Fruit fly (Drosophila melanogaster) whole organism, embryonic: ENCODE results near the gene CG13829.

Source experiments
- Bdp1 ChIP-seq: fragments of 200-800 bp; sonication (Bioruptor generic); optimal IDR thresholded peaks from 3 replicates; lab custom pipeline; 2016; ENCODE audit warnings: missing biosample characterization, missing genetic modification characterization
- C15 ChIP-seq: fragments of 200-800 bp; sonication (Bioruptor generic); IDR thresholded peaks from 3 replicates; pipeline ENCODE4 v1.3.6; 2022; ENCODE audit warnings: missing biosample characterization, missing genetic modification characterization
- CG10979 ChIP-seq: fragments of 200-800 bp; sonication (Bioruptor generic); optimal IDR thresholded peaks from 2 replicates; lab custom pipeline; 2018; ENCODE audit warnings: missing biosample characterization, mild to moderate bottlenecking, missing genetic modification characterization, moderate library complexity
- CG11504 ChIP-seq: fragments of 200-800 bp; sonication (Bioruptor generic); optimal IDR thresholded peaks from 3 replicates; lab custom pipeline; 2019; ENCODE audit warnings: missing biosample characterization, mild to moderate bottlenecking, missing genetic modification characterization, moderate library complexity
- CG12299 ChIP-seq: fragments of 200-800 bp; sonication (Bioruptor generic); optimal IDR thresholded peaks from 2 replicates; lab custom pipeline; 2018; ENCODE audit warnings: missing biosample characterization, mild to moderate bottlenecking, missing genetic modification characterization
- CG13123 ChIP-seq: fragments of 200-800 bp; sonication (Bioruptor generic); optimal IDR thresholded peaks from 2 replicates; lab custom pipeline; 2016; ENCODE audit warnings: missing biosample characterization, missing genetic modification characterization
- CG17359 ChIP-seq: fragments of 200-800 bp; sonication (Bioruptor generic); optimal IDR thresholded peaks from 3 replicates; lab custom pipeline; 2018; ENCODE audit warnings: missing biosample characterization, mild to moderate bottlenecking, missing genetic modification characterization, moderate library complexity
- CG17361 ChIP-seq: fragments of 200-800 bp; sonication (Bioruptor generic); IDR thresholded peaks from 3 replicates; pipeline ENCODE4 v1.3.6; 2022; ENCODE audit warnings: missing biosample characterization, missing genetic modification characterization
- CG18764 ChIP-seq: fragments of 200-800 bp; sonication (Bioruptor generic); optimal IDR thresholded peaks from 3 replicates; lab custom pipeline; 2016; ENCODE audit warnings: missing biosample characterization, missing genetic modification characterization
- CG2712 ChIP-seq: fragments of 200-800 bp; optimal IDR thresholded peaks from 3 replicates; lab custom pipeline; 2019; ENCODE audit warnings: missing biosample characterization, mild to moderate bottlenecking, missing genetic modification characterization, moderate library complexity
- CG30431 ChIP-seq: fragments of 200-800 bp; sonication (Bioruptor generic); optimal IDR thresholded peaks from 2 replicates; lab custom pipeline; 2017; ENCODE audit warnings: missing biosample characterization, missing genetic modification characterization
- CG3163 ChIP-seq: fragments of 200-800 bp; sonication (Bioruptor generic); optimal IDR thresholded peaks from 3 replicates; lab custom pipeline; 2016; ENCODE audit warnings: missing biosample characterization, missing genetic modification characterization
- CG34422 ChIP-seq: fragments of 200-800 bp; sonication (Bioruptor generic); IDR thresholded peaks from 3 replicates; pipeline ENCODE4 v1.3.6; 2022; ENCODE audit warnings: missing biosample characterization, missing genetic modification characterization
- CG4617 ChIP-seq: fragments of 200-800 bp; sonication (Bioruptor generic); optimal IDR thresholded peaks from 3 replicates; lab custom pipeline; 2016; ENCODE audit warnings: missing biosample characterization, missing genetic modification characterization, borderline replicate concordance
- CG4730 ChIP-seq: fragments of 200-800 bp; sonication (Bioruptor generic); IDR thresholded peaks from 2 replicates; pipeline ENCODE4 v1.3.6; 2022; ENCODE audit warnings: missing biosample characterization, missing genetic modification characterization
- CG6683 ChIP-seq: fragments of 200-800 bp; sonication (Bioruptor generic); optimal IDR thresholded peaks from 2 replicates; lab custom pipeline; 2017; ENCODE audit warnings: missing biosample characterization, mild to moderate bottlenecking, missing genetic modification characterization, missing genetic modification reagents
- CG6765 ChIP-seq: fragments of 200-800 bp; sonication (Bioruptor generic); optimal IDR thresholded peaks from 3 replicates; lab custom pipeline; 2017; ENCODE audit warnings: missing biosample characterization, mild to moderate bottlenecking, missing genetic modification characterization
- CG7839 ChIP-seq: fragments of 200-800 bp; sonication (Bioruptor generic); optimal IDR thresholded peaks from 3 replicates; lab custom pipeline; 2018; ENCODE audit warnings: missing biosample characterization, mild to moderate bottlenecking, missing genetic modification characterization, moderate library complexity
- CG8290 ChIP-seq, 3 experiments: fragments of 200-800 bp; sonication (Bioruptor generic); optimal IDR thresholded peaks; 2 replicates each; lab custom pipeline; 2016 to 2019; ENCODE audit warnings: missing biosample characterization in 3 of 3, missing genetic modification characterization in 3 of 3, mild to moderate bottlenecking in 2 of 3, moderate library complexity in 1 of 3
- CG8388 ChIP-seq: fragments of 200-800 bp; sonication (Bioruptor generic); optimal IDR thresholded peaks from 2 replicates; lab custom pipeline; 2019; ENCODE audit warnings: missing biosample characterization, mild to moderate bottlenecking, missing genetic modification characterization, moderate library complexity
- Chrac-16 ChIP-seq: fragments of 200-800 bp; sonication (Bioruptor generic); optimal IDR thresholded peaks from 3 replicates; lab custom pipeline; 2016; ENCODE audit warnings: missing biosample characterization, missing genetic modification characterization
- Dad ChIP-seq: fragments of 200-800 bp; sonication (Bioruptor generic); optimal IDR thresholded peaks from 3 replicates; lab custom pipeline; 2016; ENCODE audit warnings: missing biosample characterization, missing genetic modification characterization
- Dfd ChIP-seq, 2 experiments: fragments of >200 bp; optimal IDR thresholded peaks; 2 replicates each; lab custom pipeline; 2017; ENCODE audit warnings: missing biosample characterization in 2 of 2, missing genetic modification characterization in 2 of 2
- Drgx ChIP-seq: fragments of 200-800 bp; sonication (Bioruptor generic); IDR thresholded peaks from 2 replicates; pipeline ENCODE4 v1.3.6; 2022; ENCODE audit warnings: missing biosample characterization, missing genetic modification characterization
- HLH4C ChIP-seq: fragments of 200-800 bp; sonication (Bioruptor generic); IDR thresholded peaks from 3 replicates; pipeline ENCODE4 v1.3.6; 2022; ENCODE audit warnings: missing biosample characterization, missing genetic modification characterization; ENCODE audit not compliant: partially characterized antibody
- Jarid2 ChIP-seq: fragments of 200-800 bp; sonication (Bioruptor generic); optimal IDR thresholded peaks from 3 replicates; lab custom pipeline; 2017; ENCODE audit warnings: mild to moderate bottlenecking, missing biosample characterization, missing genetic modification reagents, missing genetic modification characterization
- Nf-YC ChIP-seq: fragments of 200-800 bp; optimal IDR thresholded peaks from 3 replicates; lab custom pipeline; 2019; ENCODE audit warnings: missing biosample characterization, mild to moderate bottlenecking, missing genetic modification characterization, moderate library complexity
- Poxn ChIP-seq: fragments of 200-800 bp; sonication (Bioruptor generic); IDR thresholded peaks from 2 replicates; pipeline ENCODE4 v1.3.6; 2022; ENCODE audit warnings: missing biosample characterization, missing genetic modification characterization
- Ravus ChIP-seq: fragments of 200-800 bp; sonication (Bioruptor generic); IDR thresholded peaks from 2 replicates; pipeline ENCODE4 v1.3.6; 2022; ENCODE audit warnings: missing biosample characterization, missing genetic modification characterization
- Rfx ChIP-seq: fragments of 200-800 bp; sonication (Bioruptor generic); IDR thresholded peaks from 2 replicates; pipeline ENCODE4 v1.3.6; 2022; ENCODE audit warnings: missing biosample characterization, missing genetic modification characterization
- Sox100B ChIP-seq: fragments of 200-800 bp; sonication (Bioruptor generic); optimal IDR thresholded peaks from 3 replicates; lab custom pipeline; 2018; ENCODE audit warnings: missing biosample characterization, mild to moderate bottlenecking, missing genetic modification characterization
- ab ChIP-seq: fragments of 200-800 bp; sonication (Bioruptor generic); optimal IDR thresholded peaks from 2 replicates; lab custom pipeline; 2016; ENCODE audit warnings: missing biosample characterization, missing genetic modification characterization
- amos ChIP-seq: fragments of 200-800 bp; sonication (Bioruptor generic); IDR thresholded peaks from 2 replicates; pipeline ENCODE4 v1.3.6; 2022; ENCODE audit warnings: missing biosample characterization, missing genetic modification characterization; ENCODE audit not compliant: partially characterized antibody
- caup ChIP-seq: fragments of 200-800 bp; sonication (Bioruptor generic); optimal IDR thresholded peaks from 3 replicates; lab custom pipeline; 2017; ENCODE audit warnings: missing biosample characterization, mild to moderate bottlenecking, missing genetic modification characterization, moderate library complexity; ENCODE audit not compliant: severe bottlenecking
- chm ChIP-seq: fragments of 200-800 bp; sonication (Bioruptor generic); IDR thresholded peaks from 2 replicates; pipeline ENCODE4 v1.3.6; 2022; ENCODE audit warnings: missing biosample characterization, missing genetic modification characterization
- dysf ChIP-seq: fragments of 200-800 bp; sonication (Bioruptor generic); IDR thresholded peaks from 3 replicates; pipeline ENCODE4 v1.3.6; 2022; ENCODE audit warnings: missing biosample characterization, missing genetic modification characterization
- emc ChIP-seq: fragments of 200-800 bp; sonication (Bioruptor generic); optimal IDR thresholded peaks from 2 replicates; lab custom pipeline; 2016; ENCODE audit warnings: missing biosample characterization, missing genetic modification characterization
- ems ChIP-seq: fragments of 200-800 bp; sonication (Bioruptor generic); optimal IDR thresholded peaks from 3 replicates; lab custom pipeline; 2016; ENCODE audit warnings: missing biosample characterization, missing genetic modification characterization
- ewg ChIP-seq: fragments of 200-800 bp; sonication (Bioruptor generic); optimal IDR thresholded peaks from 3 replicates; lab custom pipeline; 2017; ENCODE audit warnings: mild to moderate bottlenecking, missing biosample characterization, missing genetic modification reagents, missing genetic modification characterization
- gem ChIP-seq: fragments of 200-800 bp; sonication (Bioruptor generic); optimal IDR thresholded peaks from 2 replicates; lab custom pipeline; 2019; ENCODE audit warnings: missing biosample characterization, mild to moderate bottlenecking, missing genetic modification characterization, moderate library complexity
- her ChIP-seq: fragments of 200-800 bp; sonication (Bioruptor generic); optimal IDR thresholded peaks from 2 replicates; lab custom pipeline; 2016; ENCODE audit warnings: missing biosample characterization, missing genetic modification characterization
- kah ChIP-seq: fragments of 200-800 bp; sonication (Bioruptor generic); optimal IDR thresholded peaks from 2 replicates; lab custom pipeline; 2018; ENCODE audit warnings: missing biosample characterization, mild to moderate bottlenecking, missing genetic modification characterization
- lmd ChIP-seq: fragments of 200-800 bp; sonication (Bioruptor generic); IDR thresholded peaks from 2 replicates; pipeline ENCODE4 v1.3.6; 2022; ENCODE audit warnings: missing biosample characterization, missing genetic modification characterization
- org-1 ChIP-seq: fragments of 200-800 bp; sonication (Bioruptor generic); optimal IDR thresholded peaks from 2 replicates; lab custom pipeline; 2017; ENCODE audit warnings: missing biosample characterization, missing genetic modification characterization
- peb ChIP-seq: fragments of 200-800 bp; sonication (Bioruptor generic); IDR thresholded peaks from 2 replicates; pipeline ENCODE4 v1.3.6; 2022; ENCODE audit warnings: missing biosample characterization, missing genetic modification characterization
- rib ChIP-seq: fragments of 200-800 bp; sonication (Bioruptor generic); IDR thresholded peaks from 2 replicates; pipeline ENCODE4 v1.3.6; 2022; ENCODE audit warnings: missing biosample characterization, missing genetic modification characterization
- ro ChIP-seq: fragments of 200-800 bp; sonication (Bioruptor generic); IDR thresholded peaks from 2 replicates; pipeline ENCODE4 v1.3.6; 2022; ENCODE audit warnings: missing biosample characterization, missing genetic modification characterization
- sc ChIP-seq, 3 experiments: fragments of >200 bp in 2 of 3; fragments of 200-800 bp in 1 of 3; sonication (Bioruptor generic) in 1 of 3; optimal IDR thresholded peaks; 2 replicates in 2 of 3; 3 replicates in 1 of 3; lab custom pipeline; 2017; ENCODE audit warnings: mild to moderate bottlenecking in 1 of 3, missing biosample characterization in 1 of 3, missing genetic modification characterization in 1 of 3, missing genetic modification reagents in 1 of 3
- schlank ChIP-seq: fragments of 200-800 bp; sonication (Bioruptor generic); optimal IDR thresholded peaks from 2 replicates; lab custom pipeline; 2018; ENCODE audit warnings: missing biosample characterization, mild to moderate bottlenecking, missing genetic modification characterization
- unc-4 ChIP-seq: fragments of 200-800 bp; sonication (Bioruptor generic); IDR thresholded peaks from 2 replicates; pipeline ENCODE4 v1.3.6; 2022; ENCODE audit warnings: missing biosample characterization, missing genetic modification characterization; ENCODE audit not compliant: partially characterized antibody
- vnd ChIP-seq: fragments of 200-800 bp; sonication (Bioruptor generic); IDR thresholded peaks from 3 replicates; pipeline ENCODE4 v1.3.6; 2022; ENCODE audit warnings: missing biosample characterization, missing genetic modification characterization; ENCODE audit not compliant: partially characterized antibody

CG13829 gene

DNA sequence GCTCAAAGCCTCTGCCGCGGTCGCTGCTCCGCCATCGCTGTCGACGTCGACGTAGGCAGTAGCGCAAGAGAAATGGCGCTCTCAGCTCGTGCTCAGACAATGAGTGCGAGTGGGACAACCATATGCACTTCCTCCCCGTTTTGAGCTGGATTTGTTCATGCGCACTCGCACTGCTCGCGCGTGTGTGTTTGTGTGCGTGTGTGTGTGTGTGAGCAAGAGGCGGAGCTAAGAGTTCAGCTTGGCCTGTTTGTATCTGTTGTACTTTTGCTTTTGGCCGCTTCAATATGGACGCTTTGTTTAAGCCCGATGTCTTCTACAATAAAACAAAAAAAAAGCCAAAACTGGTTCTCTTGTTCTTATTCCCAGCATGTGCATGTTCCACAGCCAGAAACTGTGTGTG lies 40.0 kb upstream of the CG13829 start (continued):
- TF ChIP-seq ems, result no peak
- no peak for TF ChIP-seq ab
- peak; percentile 41 for TF ChIP-seq Drgx
- no peak for TF ChIP-seq CG18764 (GFP tag; lab: Kevin White, UChicago)
- no peak for TF ChIP-seq peb (GFP tag; lab: Robert Waterston, UW)
- TF ChIP-seq vnd (GFP tag; lab: Robert Waterston, UW), result no peak
- no peak for TF ChIP-seq rib
- TF ChIP-seq org-1, result no peak
- no peak; the same call in 2 of the 3 replicates for TF ChIP-seq dysf (GFP tag; lab: Robert Waterston, UW)
- no peak for TF ChIP-seq CG4617 (GFP tag; lab: Kevin White, UChicago)
- no peak for TF ChIP-seq kah (GFP tag; lab: Kevin White, UChicago)
- no peak for TF ChIP-seq unc-4 (GFP tag; lab: Robert Waterston, UW)
- TF ChIP-seq amos (GFP tag; lab: Robert Waterston, UW), result no peak; the same call in 1 of the 2 replicates
- no peak for TF ChIP-seq caup (GFP tag; lab: Kevin White, UChicago)
- no peak for TF ChIP-seq emc (GFP tag; lab: Kevin White, UChicago)
- TF ChIP-seq CG6683 (GFP tag; lab: Kevin White, UChicago), result no peak
- TF ChIP-seq Dfd (GFP tag; optimal IDR thresholded peaks at IDR 0.05; lab: Kevin White, UChicago), result no peak
- TF ChIP-seq ewg (GFP tag; lab: Kevin White, UChicago), result peak; percentile 94
- no peak for TF ChIP-seq CG8388
- no peak for TF ChIP-seq CG30431 (GFP tag; lab: Kevin White, UChicago)
- no peak for TF ChIP-seq Poxn (GFP tag; lab: Robert Waterston, UW)
- TF ChIP-seq C15, result no peak
- TF ChIP-seq CG6765, result no peak
- peak; percentile 98 for TF ChIP-seq Nf-YC
- no peak for TF ChIP-seq CG17361 (GFP tag; lab: Robert Waterston, UW)
- TF ChIP-seq CG7839, result no peak
- TF ChIP-seq CG13123 (GFP tag; lab: Kevin White, UChicago), result no peak
- no peak for TF ChIP-seq HLH4C (GFP tag; lab: Robert Waterston, UW)
- no peak for TF ChIP-seq sc (optimal IDR thresholded peaks at IDR 0.05; lab: Kevin White, UChicago)
- TF ChIP-seq sc (GFP tag; optimal IDR thresholded peaks at IDR 0.05; lab: Kevin White, UChicago), result no peak
- TF ChIP-seq schlank, result no peak
- TF ChIP-seq Ravus (GFP tag; lab: Robert Waterston, UW), result no peak
- TF ChIP-seq CG34422, result no peak
- TF ChIP-seq Sox100B (GFP tag; lab: Kevin White, UChicago), result no peak
- TF ChIP-seq CG11504 (tag; lab: Kevin White, UChicago), result no peak
- peak; percentile 35; the same call in 1 of the 2 replicates for TF ChIP-seq Rfx (GFP tag; lab: Robert Waterston, UW)
- TF ChIP-seq CG3163, result no peak
- TF ChIP-seq CG12299, result no peak
- no peak for TF ChIP-seq Dad (GFP tag; lab: Kevin White, UChicago)
- TF ChIP-seq Chrac-16 (GFP tag; lab: Kevin White, UChicago), result no peak
- TF ChIP-seq CG10979 (tag; lab: Kevin White, UChicago), result no peak
- TF ChIP-seq CG4730 (GFP tag; lab: Robert Waterston, UW), result no peak
- peak; percentile 7 for TF ChIP-seq her
- peak; percentile 35 for TF ChIP-seq Jarid2 (GFP tag; lab: Kevin White, UChicago)
- no peak for TF ChIP-seq gem (tag; lab: Kevin White, UChicago)
- no peak for TF ChIP-seq chm (GFP tag; lab: Robert Waterston, UW)
- no peak for TF ChIP-seq CG8290 (GFP tag; optimal IDR thresholded peaks at IDR 0.05; lab: Kevin White, UChicago)
- TF ChIP-seq CG8290 (tag; optimal IDR thresholded peaks at IDR 0.05; lab: Kevin White, UChicago), result no peak
- no peak for TF ChIP-seq lmd
- no peak for TF ChIP-seq ro
- no peak for TF ChIP-seq Bdp1 (GFP tag; lab: Kevin White, UChicago)
- TF ChIP-seq CG2712 (tag; lab: Kevin White, UChicago), result no peak
- no peak for TF ChIP-seq CG17359 (tag; lab: Kevin White, UChicago)
